Fruit fly (Drosophila melanogaster): ENCODE data around the gene CG17786.

CG17786 gene

dm6 chr3R:24202723-24203122 is 15.8 kb downstream of the CG17786 start:
- no peak for TF ChIP-seq CG12605 (GFP tag; IDR thresholded peaks at IDR 0.05)
- no peak for TF ChIP-seq CG4496 (GFP tag; IDR thresholded peaks at IDR 0.05)
- TF ChIP-seq CG32121 (GFP tag; IDR thresholded peaks at IDR 0.05), result no peak
- no peak for TF ChIP-seq Ets98B (GFP tag; IDR thresholded peaks at IDR 0.05)
- no peak for TF ChIP-seq CG13204 (GFP tag; optimal IDR thresholded peaks at IDR 0.05)
- TF ChIP-seq fd96Ca (GFP tag; IDR thresholded peaks at IDR 0.05), result no peak
- no peak for TF ChIP-seq CG8159 (tag; optimal IDR thresholded peaks at IDR 0.05)
- no peak for TF ChIP-seq CG17806 (tag; optimal IDR thresholded peaks at IDR 0.05)
- TF ChIP-seq CG8301 (tag; optimal IDR thresholded peaks at IDR 0.05), result no peak
- TF ChIP-seq CG14655 (GFP tag; optimal IDR thresholded peaks at IDR 0.05), result no peak
- TF ChIP-seq Snoo (tag; optimal IDR thresholded peaks at IDR 0.05), result no peak
- TF ChIP-seq Pif1B (GFP tag; optimal IDR thresholded peaks at IDR 0.05), result no peak
- no peak for TF ChIP-seq CG10348 (GFP tag; IDR thresholded peaks at IDR 0.05)
- no peak for TF ChIP-seq D1 (tag; optimal IDR thresholded peaks at IDR 0.05)
- TF ChIP-seq Pif1A (GFP tag; optimal IDR thresholded peaks at IDR 0.05), result no peak
- no peak for TF ChIP-seq EcR (GFP tag; optimal IDR thresholded peaks at IDR 0.05)
- no peak for TF ChIP-seq gl (tag; optimal IDR thresholded peaks at IDR 0.05)
- TF ChIP-seq CG34367 (tag; optimal IDR thresholded peaks at IDR 0.05), result no peak

- TF ChIP-seq Ets98B (GFP tag; IDR thresholded peaks at IDR 0.05), result peak; percentile 93
- peak; percentile 94 for TF ChIP-seq CG34367 (tag; optimal IDR thresholded peaks at IDR 0.05)
- peak; percentile 94 for TF ChIP-seq Snoo (tag; optimal IDR thresholded peaks at IDR 0.05)
- peak; percentile 88 for TF ChIP-seq Pif1B (GFP tag; optimal IDR thresholded peaks at IDR 0.05)
- peak; percentile 90 for TF ChIP-seq CG10348 (GFP tag; IDR thresholded peaks at IDR 0.05)
- no peak for TF ChIP-seq D1 (tag; optimal IDR thresholded peaks at IDR 0.05)
- TF ChIP-seq CG9948 (tag; optimal IDR thresholded peaks at IDR 0.05), result peak; percentile 97
- TF ChIP-seq CG15710 (tag; optimal IDR thresholded peaks at IDR 0.05), result peak; percentile 96
- no peak for TF ChIP-seq CG13204 (GFP tag; optimal IDR thresholded peaks at IDR 0.05)
- TF ChIP-seq rn (GFP tag; IDR thresholded peaks at IDR 0.05), result peak; percentile 83
- TF ChIP-seq fd96Ca (GFP tag; IDR thresholded peaks at IDR 0.05), result peak; percentile 54; the same call in 2 of the 3 replicates
- no peak for TF ChIP-seq Pif1A (GFP tag; optimal IDR thresholded peaks at IDR 0.05)
- no peak for TF ChIP-seq EcR (GFP tag; optimal IDR thresholded peaks at IDR 0.05)
- peak; percentile 94 for TF ChIP-seq CG32121 (GFP tag; IDR thresholded peaks at IDR 0.05)
- TF ChIP-seq gl (tag; optimal IDR thresholded peaks at IDR 0.05), result peak; percentile 90
- TF ChIP-seq CG14655 (GFP tag; optimal IDR thresholded peaks at IDR 0.05), result no peak
- TF ChIP-seq CG17806 (tag; optimal IDR thresholded peaks at IDR 0.05), result peak; percentile 96
- TF ChIP-seq CG8159 (tag; optimal IDR thresholded peaks at IDR 0.05), result peak; percentile 97
- peak; percentile 95 for TF ChIP-seq CG8301 (tag; optimal IDR thresholded peaks at IDR 0.05)
- TF ChIP-seq CG12605 (GFP tag; IDR thresholded peaks at IDR 0.05), result peak; percentile 90
- peak; percentile 97 for TF ChIP-seq CG4496 (GFP tag; IDR thresholded peaks at IDR 0.05)
Measured at dm6 chr3R:24193373-24193879, 25.1 kb downstream of the CG17786 start, which contains the start of the genes SMC6 and CG6204. SMC6 (minus strand) TSS chr3R:24193423. CG6204 (plus strand) TSS chr3R:24193832.

dm6 chr3R:24188619-24189018 is 29.9 kb downstream of the CG17786 start, which contains the start of gene CG5515:
CG5515 (minus strand) TSS chr3R:24188896.
- TF ChIP-seq CG14655 (GFP tag; optimal IDR thresholded peaks at IDR 0.05), result no peak
- no peak for TF ChIP-seq Snoo (tag; optimal IDR thresholded peaks at IDR 0.05)
- no peak for TF ChIP-seq Pif1A (GFP tag; optimal IDR thresholded peaks at IDR 0.05)
- no peak for TF ChIP-seq rn (GFP tag; IDR thresholded peaks at IDR 0.05)
- peak; percentile 26 for TF ChIP-seq CG34367 (tag; optimal IDR thresholded peaks at IDR 0.05)
- no peak for TF ChIP-seq CG12605 (GFP tag; IDR thresholded peaks at IDR 0.05)
- peak; percentile 57 for TF ChIP-seq CG15710 (tag; optimal IDR thresholded peaks at IDR 0.05)
- TF ChIP-seq CG8301 (tag; optimal IDR thresholded peaks at IDR 0.05), result peak; percentile 38
- peak; percentile 91 for TF ChIP-seq fd96Ca (GFP tag; IDR thresholded peaks at IDR 0.05)
- no peak for TF ChIP-seq gl (tag; optimal IDR thresholded peaks at IDR 0.05)
- TF ChIP-seq CG8159 (tag; optimal IDR thresholded peaks at IDR 0.05), result no peak
- no peak for TF ChIP-seq CG10348 (GFP tag; IDR thresholded peaks at IDR 0.05)
- TF ChIP-seq CG32121 (GFP tag; IDR thresholded peaks at IDR 0.05), result peak; percentile 77
- no peak for TF ChIP-seq EcR (GFP tag; optimal IDR thresholded peaks at IDR 0.05)
- no peak for TF ChIP-seq CG9948 (tag; optimal IDR thresholded peaks at IDR 0.05)
- peak; percentile 81 for TF ChIP-seq Ets98B (GFP tag; IDR thresholded peaks at IDR 0.05)
- TF ChIP-seq D1 (tag; optimal IDR thresholded peaks at IDR 0.05), result no peak
- peak; percentile 33 for TF ChIP-seq Pif1B (GFP tag; optimal IDR thresholded peaks at IDR 0.05)
- peak; percentile 18 for TF ChIP-seq CG17806 (tag; optimal IDR thresholded peaks at IDR 0.05)
- no peak for TF ChIP-seq CG13204 (GFP tag; optimal IDR thresholded peaks at IDR 0.05)
- TF ChIP-seq CG4496 (GFP tag; IDR thresholded peaks at IDR 0.05), result peak; percentile 61; the same call in 2 of the 3 replicates

- no peak for TF ChIP-seq CG34367 (tag; optimal IDR thresholded peaks at IDR 0.05)
- TF ChIP-seq gl (tag; optimal IDR thresholded peaks at IDR 0.05), result no peak
- TF ChIP-seq rn (GFP tag; IDR thresholded peaks at IDR 0.05), result no peak
- no peak for TF ChIP-seq CG8159 (tag; optimal IDR thresholded peaks at IDR 0.05)
- TF ChIP-seq D1 (tag; optimal IDR thresholded peaks at IDR 0.05), result no peak
- no peak for TF ChIP-seq CG8301 (tag; optimal IDR thresholded peaks at IDR 0.05)
- no peak for TF ChIP-seq Pif1B (GFP tag; optimal IDR thresholded peaks at IDR 0.05)
- TF ChIP-seq Snoo (tag; optimal IDR thresholded peaks at IDR 0.05), result no peak
- no peak for TF ChIP-seq CG13204 (GFP tag; optimal IDR thresholded peaks at IDR 0.05)
- no peak for TF ChIP-seq Pif1A (GFP tag; optimal IDR thresholded peaks at IDR 0.05)
- TF ChIP-seq CG12605 (GFP tag; IDR thresholded peaks at IDR 0.05), result no peak
- TF ChIP-seq CG9948 (tag; optimal IDR thresholded peaks at IDR 0.05), result no peak
- TF ChIP-seq CG17806 (tag; optimal IDR thresholded peaks at IDR 0.05), result no peak
- TF ChIP-seq EcR (GFP tag; optimal IDR thresholded peaks at IDR 0.05), result no peak
- TF ChIP-seq CG15710 (tag; optimal IDR thresholded peaks at IDR 0.05), result no peak
Measured at dm6 chr3R:24186188-24186587, 32.3 kb downstream of the CG17786 start, which contains the start of gene mora. mora (plus strand) TSS chr3R:24186359.

dm6 chr3R:24172379-24172778 is 46.1 kb downstream of the CG17786 start, which contains the start of gene CG13606:
CG13606 (plus strand) TSS chr3R:24172628.
- peak; percentile 11; the same call in 1 of the 3 replicates for TF ChIP-seq CG4496 (GFP tag; IDR thresholded peaks at IDR 0.05)
- no peak for TF ChIP-seq EcR (GFP tag; optimal IDR thresholded peaks at IDR 0.05)
